Worm (Caenorhabditis elegans) whole organism, late embryonic: Measurements from ENCODE around the gene T26G10.3.

Source experiments
- pax-1 ChIP-seq: fragments of 150-350 bp; optimal IDR thresholded peaks from 2 replicates; lab custom pipeline; 2014; ENCODE audit warnings: missing biosample characterization, missing genetic modification characterization
- pqm-1 ChIP-seq: sonication (generic microtip); optimal IDR thresholded peaks from 2 replicates; lab custom pipeline; 2016; ENCODE audit warnings: missing genetic modification characterization, missing compliant biosample characterization
- tbx-2 ChIP-seq: sonication (generic microtip); optimal IDR thresholded peaks from 2 replicates; lab custom pipeline; 2016; ENCODE audit warnings: missing genetic modification characterization, missing compliant biosample characterization
- ttx-3 ChIP-seq: sonication (generic microtip); optimal IDR thresholded peaks from 2 replicates; lab custom pipeline; 2016; ENCODE audit warnings: missing genetic modification reagents, missing genetic modification characterization, missing compliant biosample characterization

DNA sequence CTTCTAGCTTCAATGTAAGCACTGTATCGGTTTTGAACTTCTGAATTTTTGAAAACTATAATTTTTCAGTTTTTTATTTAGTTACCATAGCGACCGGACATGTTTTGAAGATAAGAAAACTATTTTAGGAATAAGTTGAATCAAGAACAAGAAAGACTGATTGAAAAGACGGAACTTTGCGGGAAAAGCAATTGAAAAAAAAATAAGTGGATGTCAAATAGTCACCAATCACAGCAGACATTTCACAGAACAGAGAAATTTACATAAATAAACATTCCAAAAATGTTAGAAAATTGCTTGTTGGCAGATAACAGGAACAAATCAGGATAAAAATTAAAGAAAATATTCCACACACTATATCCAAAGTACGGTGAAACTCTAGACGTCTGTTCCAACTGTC is 36.6 kb upstream of the T26G10.3 start, which contains the start of gene F54C8.6:
- TF ChIP-seq pqm-1 (no peak), pax-1 (no peak), tbx-2 (tag; lab: Kevin White, UChicago) (no peak), ttx-3 (tag; lab: Kevin White, UChicago) (no peak)
